Worm (Caenorhabditis elegans) whole organism, dauer: ENCODE results near the gene F46B6.10.

Experiments used
- unc-62 ChIP-seq: sonication (generic microtip); optimal IDR thresholded peaks from 2 replicates; lab custom pipeline; 2017; ENCODE audit warnings: missing biosample characterization, missing genetic modification reagents, missing genetic modification characterization

Gene F46B6.10

ce11 chrV:9801965-9802364 is at the start of gene F46B6.10:
Gene F46B6.10, minus strand, starts transcription at chrV:9802065.
- no peak for TF ChIP-seq unc-62 (GFP tag; lab: Kevin White, UChicago)

DNA sequence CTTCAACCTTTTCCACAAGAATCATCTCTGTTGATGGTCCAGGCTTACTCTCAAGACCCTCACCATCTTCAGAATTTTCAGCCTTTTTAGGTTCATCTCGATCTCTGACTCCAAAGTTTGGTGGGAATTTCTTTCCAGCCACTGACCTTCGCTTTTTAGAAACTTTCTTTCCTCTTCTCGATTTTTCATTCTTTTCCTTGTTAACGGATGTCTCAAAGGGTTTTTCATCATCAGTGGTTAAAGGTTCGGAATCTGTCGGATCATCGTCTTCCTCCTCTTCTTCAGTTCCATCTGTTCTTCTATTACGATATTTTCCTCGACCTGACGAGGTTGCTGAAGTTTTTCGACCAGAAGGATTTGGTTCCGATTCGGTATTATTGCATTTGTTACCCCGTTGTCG is 46.7 kb upstream of the F46B6.10 start:
- no peak for TF ChIP-seq unc-62 (GFP tag; lab: Kevin White, UChicago)

DNA sequence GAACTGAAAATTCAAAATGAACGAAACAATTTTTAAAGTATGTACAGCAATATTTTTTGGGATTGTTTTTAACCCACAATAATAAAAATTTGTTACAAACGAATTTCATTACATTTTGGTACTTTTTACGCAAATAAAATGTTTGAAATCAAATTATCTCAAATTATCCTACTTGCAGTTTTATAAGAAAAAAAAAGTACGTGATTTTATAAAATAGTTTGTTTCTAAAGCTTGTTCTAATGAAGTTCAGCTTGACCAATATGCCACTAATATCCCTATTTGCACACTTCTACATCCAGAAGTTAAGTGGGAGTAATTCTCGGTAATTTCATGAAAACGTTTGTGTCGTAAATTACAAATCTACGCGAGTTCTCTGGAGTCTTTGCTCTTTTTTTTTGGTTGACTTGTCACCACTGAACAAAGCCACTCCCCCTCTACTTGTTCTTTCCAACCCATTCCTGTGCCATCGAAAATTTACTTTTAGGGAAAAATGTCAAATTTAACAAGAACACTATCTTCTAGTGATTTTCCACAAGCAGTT is 41.6 kb upstream of the F46B6.10 start, which contains the start of gene sru-8:
sru-8 (plus strand) TSS at position 491 of the 541 bp plus-strand sequence.
- TF ChIP-seq unc-62 (GFP tag; lab: Kevin White, UChicago): no peak

DNA sequence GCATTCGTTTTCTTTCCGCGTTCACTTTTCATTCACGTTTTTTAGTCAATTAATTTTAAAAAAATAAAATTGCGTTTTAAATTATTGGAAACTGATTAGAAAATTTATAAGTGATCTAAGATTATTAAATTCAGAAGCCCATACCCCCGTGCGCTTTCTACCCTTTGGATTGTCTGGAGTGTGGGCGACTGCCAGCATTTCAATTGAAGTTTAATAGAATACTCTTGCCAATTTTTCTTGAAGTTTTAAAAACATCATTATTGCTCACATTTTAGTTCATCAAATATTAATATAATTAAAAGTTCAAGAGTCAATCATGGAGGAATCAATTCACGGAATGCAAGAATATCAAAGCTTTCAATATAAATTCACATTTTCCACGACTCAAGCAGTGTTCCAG is 39.5 kb upstream of the F46B6.10 start, which contains the start of gene sru-36:
sru-36 (plus strand) TSS at position 301 of the 400 bp plus-strand sequence.
- TF ChIP-seq unc-62 (GFP tag; lab: Kevin White, UChicago): no peak

ce11 chrV:9837679-9838078 is 35.8 kb upstream of the F46B6.10 start, which contains the start of gene srsx-21:
Gene srsx-21, plus strand, starts transcription at chrV:9837979.
- TF ChIP-seq unc-62 (GFP tag; lab: Kevin White, UChicago): no peak

ce11 chrV:9835945-9836344 is 34.1 kb upstream of the F46B6.10 start, which contains the start of gene sru-38:
Gene sru-38, minus strand, starts transcription at chrV:9836045.
- no peak for TF ChIP-seq unc-62 (GFP tag; lab: Kevin White, UChicago)

DNA sequence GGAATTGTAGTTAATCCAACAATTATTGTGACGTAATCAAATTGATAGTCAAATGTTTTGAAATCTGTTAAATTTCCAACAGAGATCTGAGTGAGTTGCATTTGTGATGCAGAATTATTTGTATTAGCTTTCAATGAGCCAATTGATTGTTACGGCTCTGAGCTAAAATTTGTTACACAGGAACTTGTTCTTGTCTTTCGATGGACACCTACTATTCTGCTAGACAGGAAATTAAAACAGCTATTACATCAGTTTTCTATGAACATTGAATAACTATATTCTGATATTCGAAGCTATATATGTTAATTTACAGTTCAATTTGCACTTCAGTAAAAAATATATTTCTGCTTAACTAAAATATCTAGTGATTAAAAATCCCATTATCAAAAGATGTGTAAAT is 32.0 kb upstream of the F46B6.10 start, which contains the start of gene sru-40:
sru-40 (minus strand) TSS at position 101 of the 400 bp plus-strand sequence.
- no peak for TF ChIP-seq unc-62 (GFP tag; lab: Kevin White, UChicago)

DNA sequence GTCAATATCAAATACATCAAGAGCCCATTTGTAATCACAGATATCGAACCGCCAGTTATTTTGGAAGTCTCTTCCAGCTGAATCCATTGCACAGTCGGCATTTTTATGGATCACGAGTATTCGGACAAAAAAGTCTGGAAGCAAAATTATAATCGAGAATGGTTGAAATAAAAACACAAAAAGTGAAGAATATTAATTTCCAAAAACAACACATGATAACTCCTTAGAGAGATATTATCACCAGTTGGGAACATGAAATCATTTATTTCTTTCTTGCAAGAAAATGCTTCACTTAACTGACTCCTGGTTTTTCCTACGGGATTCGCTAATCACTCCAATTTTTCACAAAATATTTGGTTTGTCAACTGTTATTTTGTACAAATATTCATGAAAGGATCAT is 22.3 kb upstream of the F46B6.10 start, which contains the start of gene str-2:
str-2 (minus strand) TSS at position 101 of the 400 bp plus-strand sequence.
- no peak for TF ChIP-seq unc-62 (GFP tag; lab: Kevin White, UChicago)

ce11 chrV:9821724-9822123 is 19.9 kb upstream of the F46B6.10 start, which contains the start of gene str-193:
Gene str-193, minus strand, starts transcription at chrV:9821824.
- no peak for TF ChIP-seq unc-62 (GFP tag; lab: Kevin White, UChicago)

ce11 chrV:9816390-9816789 is 14.5 kb upstream of the F46B6.10 start, which contains the start of gene sru-31:
Gene sru-31, plus strand, starts transcription at chrV:9816690.
- no peak for TF ChIP-seq unc-62 (GFP tag; lab: Kevin White, UChicago)

DNA sequence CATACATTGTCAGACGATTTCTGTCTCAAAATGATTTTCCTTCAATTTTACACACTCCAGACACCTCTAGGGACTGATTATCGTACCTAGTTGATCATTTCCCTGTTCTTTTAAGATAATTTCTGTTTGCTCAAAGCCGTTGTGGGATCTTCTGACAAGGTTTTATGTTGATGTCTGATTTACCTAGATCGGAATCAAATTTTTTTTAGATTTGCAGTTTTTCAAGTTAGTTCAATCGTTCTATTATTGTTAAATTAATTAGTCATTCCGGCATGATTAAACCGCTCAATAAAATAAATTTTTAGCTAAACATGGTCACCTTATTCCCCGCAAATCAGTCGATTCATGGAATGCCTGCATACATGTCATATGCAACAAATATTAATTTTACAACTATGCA is 11.7 kb upstream of the F46B6.10 start, which contains the start of gene sru-30:
sru-30 (plus strand) TSS at position 301 of the 400 bp plus-strand sequence.
- TF ChIP-seq unc-62 (GFP tag; lab: Kevin White, UChicago): no peak

ce11 chrV:9812216-9812615 is 10.4 kb upstream of the F46B6.10 start:
- TF ChIP-seq unc-62 (GFP tag; lab: Kevin White, UChicago): no peak

DNA sequence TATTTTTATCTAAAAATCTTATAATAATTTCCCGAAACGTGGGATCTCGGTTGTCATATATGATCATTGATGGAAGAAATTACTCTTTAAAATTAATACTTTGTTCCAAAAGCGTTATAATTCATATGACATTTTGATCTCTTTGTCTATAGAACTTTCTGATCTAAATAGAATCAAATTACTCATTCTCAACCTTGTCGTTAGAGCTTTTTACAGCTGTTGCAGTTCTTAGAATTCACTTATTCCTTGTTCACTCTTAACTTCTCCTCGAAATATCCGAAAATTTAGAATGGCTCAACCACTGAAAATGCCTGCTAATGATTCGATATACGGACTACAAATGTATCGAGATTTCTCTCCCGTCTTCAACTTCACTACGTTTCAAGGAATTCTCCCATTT is 9.3 kb upstream of the F46B6.10 start, which contains the start of gene sru-29:
sru-29 (plus strand) TSS at position 301 of the 400 bp plus-strand sequence.
- TF ChIP-seq unc-62 (GFP tag; lab: Kevin White, UChicago): no peak

ce11 chrV:9805161-9805560 is 3.3 kb upstream of the F46B6.10 start, which contains the start of gene sru-37:
Gene sru-37, plus strand, starts transcription at chrV:9805461.
- TF ChIP-seq unc-62 (GFP tag; lab: Kevin White, UChicago): no peak

ce11 chrV:9803176-9803575 is 1.3 kb upstream of the F46B6.10 start, which contains the start of gene sru-39:
Gene sru-39, plus strand, starts transcription at chrV:9803476.
- no peak for TF ChIP-seq unc-62 (GFP tag; lab: Kevin White, UChicago)

ce11 chrV:9799076-9799475 is 2.8 kb downstream of the F46B6.10 start, which contains the start of gene F46B6.13:
Gene F46B6.13, minus strand, starts transcription at chrV:9799176.
- TF ChIP-seq unc-62 (GFP tag; lab: Kevin White, UChicago): no peak

ce11 chrV:9798212-9798611 is 3.7 kb downstream of the F46B6.10 start:
- TF ChIP-seq unc-62 (GFP tag; lab: Kevin White, UChicago): no peak
